Worm (Caenorhabditis elegans) whole organism, midembryonic: ENCODE results near the gene nlr-1.

ENCODE experiments used
- T22C8.4 ChIP-seq: fragments of 200-800 bp; sonication (Bioruptor generic); IDR thresholded peaks from 2 replicates; pipeline ENCODE4 v1.3.6; 2022; ENCODE audit warnings: missing genetic modification characterization, missing compliant biosample characterization
- cog-1 ChIP-seq: sonication (generic microtip); optimal IDR thresholded peaks from 2 replicates; lab custom pipeline; 2016; ENCODE audit warnings: missing genetic modification characterization, missing compliant biosample characterization
- flt-1 ChIP-seq: fragments of 200-800 bp; sonication (Bioruptor generic); IDR thresholded peaks from 2 replicates; pipeline ENCODE4 v1.3.6; 2022; ENCODE audit warnings: missing genetic modification characterization, missing compliant biosample characterization
- klf-2 ChIP-seq: fragments of 200-800 bp; sonication (Bioruptor generic); conservative IDR thresholded peaks from 2 replicates; pipeline ENCODE4 v1.3.6; 2022; ENCODE audit warnings: missing genetic modification reagents, missing genetic modification characterization, missing compliant biosample characterization
- med-1 ChIP-seq: sonication (generic microtip); optimal IDR thresholded peaks from 2 replicates; lab custom pipeline; 2017; ENCODE audit warnings: missing genetic modification characterization, mild to moderate bottlenecking, missing compliant biosample characterization, antibody characterized with exemption, missing genetic modification reagents; ENCODE audit not compliant: insufficient read depth
- ref-1 ChIP-seq: fragments of 200-800 bp; sonication (Bioruptor generic); conservative IDR thresholded peaks from 2 replicates; pipeline ENCODE4 v1.3.6; 2022; ENCODE audit warnings: missing genetic modification reagents, missing genetic modification characterization, missing compliant biosample characterization
- tab-1 ChIP-seq: fragments of 200-800 bp; sonication (Bioruptor generic); IDR thresholded peaks from 2 replicates; pipeline ENCODE4 v1.3.6; 2022; ENCODE audit warnings: missing genetic modification characterization, missing compliant biosample characterization
- ztf-23 ChIP-seq: fragments of 200-800 bp; sonication (Bioruptor generic); IDR thresholded peaks from 2 replicates; pipeline ENCODE4 v1.3.6; 2022; ENCODE audit warnings: missing genetic modification reagents, missing genetic modification characterization, missing compliant biosample characterization
- ztf-29 ChIP-seq: fragments of 200-800 bp; sonication (Bioruptor generic); IDR thresholded peaks from 2 replicates; pipeline ENCODE4 v1.3.6; 2022; ENCODE audit warnings: missing genetic modification reagents, missing genetic modification characterization, missing compliant biosample characterization

DNA sequence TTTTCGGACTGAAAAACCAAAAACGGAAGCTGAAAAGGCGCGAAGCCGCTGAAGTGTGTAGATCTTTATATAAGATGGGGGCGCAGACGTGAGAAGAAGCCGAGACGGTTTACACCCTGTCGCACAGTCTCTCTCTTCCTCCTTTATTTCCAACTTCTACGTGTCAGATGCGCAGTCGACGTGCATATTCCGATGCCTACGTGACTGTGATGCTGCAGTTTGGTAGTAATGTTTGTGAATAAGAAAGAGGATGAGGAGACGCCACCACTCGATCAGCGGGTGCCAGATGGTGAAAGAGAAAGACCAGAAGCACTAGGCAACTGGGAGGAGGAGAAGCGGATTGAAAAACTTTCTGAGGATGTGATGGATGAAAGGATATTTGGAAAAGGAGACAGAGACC is 40.1 kb upstream of the nlr-1 start:
- TF ChIP-seq ztf-23 (GFP tag; lab: Robert Waterston, UW) (no peak), T22C8.4 (GFP tag; lab: Robert Waterston, UW) (no peak), klf-2 (GFP tag; lab: Robert Waterston, UW) (no peak), flt-1 (GFP tag; lab: Robert Waterston, UW) (no peak), med-1 (GFP tag; lab: Kevin White, UChicago) (no peak), cog-1 (tag; lab: Kevin White, UChicago) (no peak), ref-1 (GFP tag; lab: Robert Waterston, UW) (no peak), tab-1 (GFP tag; lab: Robert Waterston, UW) (no peak), ztf-29 (GFP tag; lab: Robert Waterston, UW) (no peak)
